Worm (Caenorhabditis elegans): Measurements from ENCODE around the gene F23A7.4.

- TF ChIP-seq unc-39 (tag; optimal IDR thresholded peaks at IDR 0.05) (no peak), R02D3.7 (tag; optimal IDR thresholded peaks at IDR 0.05) (no peak), ceh-9 (tag; optimal IDR thresholded peaks at IDR 0.05) (no peak), nhr-76 (tag; optimal IDR thresholded peaks at IDR 0.05) (no peak), nhr-77 (tag; optimal IDR thresholded peaks at IDR 0.05) (no peak), ceh-82 (tag; optimal IDR thresholded peaks at IDR 0.05) (no peak), elt-3 (tag; optimal IDR thresholded peaks at IDR 0.05) (no peak), ceh-16 (tag; optimal IDR thresholded peaks at IDR 0.05) (no peak), ceh-28 (tag; optimal IDR thresholded peaks at IDR 0.05) (no peak), ama-1 (optimal IDR thresholded peaks at IDR 0.05) (no peak), elt-1 (tag; optimal IDR thresholded peaks at IDR 0.05) (no peak), ztf-11 (tag; optimal IDR thresholded peaks at IDR 0.05) (no peak), nhr-12 (tag; optimal IDR thresholded peaks at IDR 0.05) (no peak)
Measured at ce11 chrX:16261993-16262392, 49.6 kb downstream of the F23A7.4 start, which contains the start of gene sgk-1.

All from whole organism, L3 larva.